Worm (Caenorhabditis elegans) whole organism, late embryonic: Measurements from ENCODE around the gene F44E2.10.

ENCODE experiments used
- C38D4.7 ChIP-seq: fragments of 200-800 bp; sonication (Bioruptor generic); optimal IDR thresholded peaks from 2 replicates; lab custom pipeline; 2018; ENCODE audit warnings: mild to moderate bottlenecking, missing genetic modification characterization, moderate library complexity, missing compliant biosample characterization
- F13H6.1 ChIP-seq: sonication (generic microtip); optimal IDR thresholded peaks from 2 replicates; lab custom pipeline; 2016; ENCODE audit warnings: missing genetic modification characterization, missing compliant biosample characterization
- K02D7.2 ChIP-seq: sonication (generic microtip); optimal IDR thresholded peaks from 2 replicates; lab custom pipeline; 2017; ENCODE audit warnings: mild to moderate bottlenecking, missing genetic modification characterization, missing compliant biosample characterization
- K09A11.1 ChIP-seq: sonication (generic microtip); optimal IDR thresholded peaks from 2 replicates; lab custom pipeline; 2017; ENCODE audit warnings: antibody characterized with exemption, mild to moderate bottlenecking, missing genetic modification characterization, missing compliant biosample characterization; ENCODE audit not compliant: insufficient read depth
- T23F11.4 ChIP-seq: fragments of 200-800 bp; sonication (Bioruptor generic); optimal IDR thresholded peaks from 2 replicates; lab custom pipeline; 2018; ENCODE audit warnings: mild to moderate bottlenecking, missing genetic modification characterization, missing compliant biosample characterization
- ama-1 ChIP-seq: fragments of 150-350 bp; optimal IDR thresholded peaks from 2 replicates; lab custom pipeline; 2014
- ceh-14 ChIP-seq: sonication (generic microtip); optimal IDR thresholded peaks from 2 replicates; lab custom pipeline; 2016; ENCODE audit warnings: missing genotype, missing genetic modification characterization, missing compliant biosample characterization
- ceh-18 ChIP-seq: sonication (generic microtip); optimal IDR thresholded peaks from 2 replicates; lab custom pipeline; 2016; ENCODE audit warnings: missing genetic modification characterization, missing compliant biosample characterization
- ceh-24 ChIP-seq: sonication (generic microtip); optimal IDR thresholded peaks from 2 replicates; lab custom pipeline; 2016; ENCODE audit warnings: mild to moderate bottlenecking, missing genetic modification characterization, missing compliant biosample characterization
- ceh-34 ChIP-seq: sonication (generic microtip); optimal IDR thresholded peaks from 2 replicates; lab custom pipeline; 2016; ENCODE audit warnings: mild to moderate bottlenecking, missing genetic modification characterization, missing compliant biosample characterization
- ceh-45 ChIP-seq: fragments of 200-800 bp; sonication (Bioruptor generic); IDR thresholded peaks from 2 replicates; pipeline ENCODE4 v1.3.6; 2022; ENCODE audit warnings: missing genetic modification reagents, missing genetic modification characterization, missing compliant biosample characterization
- ceh-48 ChIP-seq: sonication (generic microtip); optimal IDR thresholded peaks from 2 replicates; lab custom pipeline; 2016; ENCODE audit warnings: missing genetic modification characterization, inconsistent platforms, missing compliant biosample characterization
- ceh-6 ChIP-seq: fragments of 200-800 bp; sonication (Bioruptor generic); optimal IDR thresholded peaks from 2 replicates; lab custom pipeline; 2018; ENCODE audit warnings: mild to moderate bottlenecking, missing genetic modification characterization, missing compliant biosample characterization
- che-1 ChIP-seq: sonication (generic microtip); optimal IDR thresholded peaks from 2 replicates; lab custom pipeline; 2016; ENCODE audit warnings: mild to moderate bottlenecking, missing genetic modification characterization, missing compliant biosample characterization
- dmd-4 ChIP-seq: sonication (generic microtip); optimal IDR thresholded peaks from 2 replicates; lab custom pipeline; 2016; ENCODE audit warnings: borderline replicate concordance, missing genetic modification characterization, missing compliant biosample characterization
- dve-1 ChIP-seq: sonication (generic microtip); optimal IDR thresholded peaks from 2 replicates; lab custom pipeline; 2017; ENCODE audit warnings: antibody characterized with exemption, mild to moderate bottlenecking, missing genetic modification characterization, missing compliant biosample characterization
- ets-4 ChIP-seq: sonication (generic microtip); optimal IDR thresholded peaks from 2 replicates; lab custom pipeline; 2016; ENCODE audit warnings: missing genetic modification characterization, missing compliant biosample characterization
- eyg-1 ChIP-seq: sonication (generic microtip); optimal IDR thresholded peaks from 2 replicates; lab custom pipeline; 2016; ENCODE audit warnings: missing genotype, missing genetic modification characterization, missing compliant biosample characterization
- fax-1 ChIP-seq: sonication (generic microtip); optimal IDR thresholded peaks from 2 replicates; lab custom pipeline; 2016; ENCODE audit warnings: missing genotype, missing genetic modification characterization, missing compliant biosample characterization
- fkh-6 ChIP-seq: sonication (generic microtip); optimal IDR thresholded peaks from 2 replicates; lab custom pipeline; 2016; ENCODE audit warnings: missing genetic modification characterization, missing compliant biosample characterization
- hlh-13 ChIP-seq: fragments of 200-800 bp; sonication (Bioruptor generic); optimal IDR thresholded peaks from 2 replicates; lab custom pipeline; 2018; ENCODE audit warnings: mild to moderate bottlenecking, missing genetic modification characterization, missing compliant biosample characterization
- hlh-30 ChIP-seq: sonication (generic microtip); optimal IDR thresholded peaks from 2 replicates; lab custom pipeline; 2017; ENCODE audit warnings: antibody characterized with exemption, missing genetic modification characterization, missing compliant biosample characterization; ENCODE audit not compliant: insufficient read depth
- hlh-6 ChIP-seq: sonication (generic microtip); optimal IDR thresholded peaks from 2 replicates; lab custom pipeline; 2016; ENCODE audit warnings: missing genotype, missing genetic modification characterization, missing compliant biosample characterization
- lim-6 ChIP-seq: sonication (generic microtip); optimal IDR thresholded peaks from 2 replicates; lab custom pipeline; 2016; ENCODE audit warnings: missing genetic modification characterization, missing compliant biosample characterization
- lin-11 ChIP-seq: fragments of 200-800 bp; sonication (Bioruptor generic); optimal IDR thresholded peaks from 2 replicates; lab custom pipeline; 2018; ENCODE audit warnings: mild to moderate bottlenecking, missing genetic modification characterization, missing compliant biosample characterization
- madf-2 ChIP-seq: sonication (generic microtip); optimal IDR thresholded peaks from 2 replicates; lab custom pipeline; 2017; ENCODE audit warnings: missing genetic modification characterization, missing compliant biosample characterization
- mec-3 ChIP-seq: sonication (generic microtip); optimal IDR thresholded peaks from 2 replicates; lab custom pipeline; 2016; ENCODE audit warnings: borderline replicate concordance, missing genetic modification characterization, missing compliant biosample characterization
- nfya-1 ChIP-seq: sonication (generic microtip); optimal IDR thresholded peaks from 2 replicates; lab custom pipeline; 2017; ENCODE audit warnings: missing genetic modification characterization, mild to moderate bottlenecking, missing compliant biosample characterization, antibody characterized with exemption, moderate library complexity
- nhr-232 ChIP-seq: sonication (generic microtip); optimal IDR thresholded peaks from 2 replicates; lab custom pipeline; 2016; ENCODE audit warnings: missing genetic modification characterization, missing compliant biosample characterization
- npax-4 ChIP-seq: sonication (generic microtip); optimal IDR thresholded peaks from 2 replicates; lab custom pipeline; 2016; ENCODE audit warnings: missing genetic modification characterization, missing compliant biosample characterization
- pat-9 ChIP-seq: fragments of 200-800 bp; sonication (Bioruptor generic); optimal IDR thresholded peaks from 2 replicates; lab custom pipeline; 2018; ENCODE audit warnings: mild to moderate bottlenecking, missing genetic modification characterization, moderate library complexity, missing compliant biosample characterization
- pha-2 ChIP-seq: sonication (generic microtip); optimal IDR thresholded peaks from 2 replicates; lab custom pipeline; 2017; ENCODE audit warnings: mild to moderate bottlenecking, missing genetic modification characterization, missing compliant biosample characterization
- pha-4 ChIP-seq: fragments of 150-350 bp; optimal IDR thresholded peaks from 2 replicates; lab custom pipeline; 2018; ENCODE audit warnings: missing biosample characterization, missing genetic modification reagents, missing genetic modification characterization
- pqm-1 ChIP-seq: sonication (generic microtip); optimal IDR thresholded peaks from 2 replicates; lab custom pipeline; 2016; ENCODE audit warnings: missing genetic modification characterization, missing compliant biosample characterization
- pros-1 ChIP-seq: fragments of 150-350 bp; optimal IDR thresholded peaks from 2 replicates; lab custom pipeline; 2014; ENCODE audit warnings: missing biosample characterization, missing genetic modification reagents, missing genetic modification characterization
- ref-2 ChIP-seq: sonication (generic microtip); optimal IDR thresholded peaks from 2 replicates; lab custom pipeline; 2016; ENCODE audit warnings: missing genetic modification characterization, missing compliant biosample characterization
- rnt-1 ChIP-seq: sonication (generic microtip); optimal IDR thresholded peaks from 2 replicates; lab custom pipeline; 2016; ENCODE audit warnings: missing genetic modification characterization, missing compliant biosample characterization
- sox-2 ChIP-seq: fragments of 200-800 bp; sonication (Bioruptor generic); IDR thresholded peaks from 2 replicates; pipeline ENCODE4 v1.3.6; 2022; ENCODE audit warnings: missing genetic modification reagents, missing genetic modification characterization, missing compliant biosample characterization
- syd-9 ChIP-seq: sonication (generic microtip); optimal IDR thresholded peaks from 2 replicates; lab custom pipeline; 2016; ENCODE audit warnings: mild to moderate bottlenecking, missing genetic modification characterization, moderate library complexity, missing compliant biosample characterization
- tbx-2 ChIP-seq: sonication (generic microtip); optimal IDR thresholded peaks from 2 replicates; lab custom pipeline; 2016; ENCODE audit warnings: missing genetic modification characterization, missing compliant biosample characterization
- tbx-7 ChIP-seq: sonication (generic microtip); optimal IDR thresholded peaks from 2 replicates; lab custom pipeline; 2016; ENCODE audit warnings: missing genotype, missing genetic modification characterization, missing compliant biosample characterization
- unc-42 ChIP-seq: sonication (generic microtip); optimal IDR thresholded peaks from 2 replicates; lab custom pipeline; 2016; ENCODE audit warnings: missing genotype, missing genetic modification characterization, missing compliant biosample characterization
- unc-86 ChIP-seq: sonication (generic microtip); optimal IDR thresholded peaks from 2 replicates; lab custom pipeline; 2016; ENCODE audit warnings: missing genetic modification characterization, missing compliant biosample characterization
- zip-5 ChIP-seq: sonication (generic microtip); optimal IDR thresholded peaks from 2 replicates; lab custom pipeline; 2016; ENCODE audit warnings: missing genetic modification characterization, missing compliant biosample characterization

The F44E2.10 gene

DNA sequence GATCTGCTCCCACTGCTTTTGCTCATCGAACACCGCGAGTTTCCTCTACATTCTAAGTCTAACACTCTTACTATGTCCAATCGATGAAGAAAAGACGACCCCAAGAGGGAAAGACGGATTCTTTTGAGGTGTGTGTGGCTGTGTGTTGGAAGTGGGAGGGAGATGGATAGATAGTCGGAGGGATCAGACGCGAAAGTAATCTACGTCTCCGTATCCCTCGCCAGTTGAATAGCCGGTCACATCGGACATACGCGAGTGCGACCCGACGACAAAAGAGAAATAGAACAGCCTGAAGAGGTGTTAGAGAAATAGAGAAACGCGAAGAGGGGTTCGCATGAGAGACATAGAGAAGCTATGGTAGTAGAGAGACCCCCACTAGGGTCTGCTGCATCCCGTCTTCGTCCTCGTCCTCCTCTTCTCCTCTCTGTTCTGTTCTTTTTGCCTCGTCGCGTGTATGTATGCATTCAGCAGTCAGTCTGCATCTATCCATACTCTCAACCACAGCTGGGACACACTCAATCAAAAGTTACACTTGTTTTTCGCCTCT lies 35.2 kb downstream of the F44E2.10 start (continued):
- TF ChIP-seq fkh-6, result no peak
- TF ChIP-seq madf-2 (tag; lab: Kevin White, UChicago), result peak; percentile 9
- TF ChIP-seq K02D7.2 (tag; lab: Kevin White, UChicago), result no peak
- no peak for TF ChIP-seq pqm-1 (tag; lab: Kevin White, UChicago)
- no peak for TF ChIP-seq eyg-1 (tag; lab: Kevin White, UChicago)
- TF ChIP-seq unc-86, result no peak
- TF ChIP-seq tbx-7 (tag; lab: Kevin White, UChicago), result peak; percentile 17
- peak; percentile 75 for TF ChIP-seq ceh-14
- no peak for TF ChIP-seq nhr-232
- no peak for TF ChIP-seq mec-3
- peak; percentile 89 for TF ChIP-seq rnt-1 (tag; lab: Kevin White, UChicago)
- no peak for TF ChIP-seq ama-1 (lab: Kevin White, UChicago)
- TF ChIP-seq pha-4 (tag; lab: Kevin White, UChicago), result no peak
- peak; percentile 69 for TF ChIP-seq unc-42 (tag; lab: Kevin White, UChicago)
- peak; percentile 10 for TF ChIP-seq che-1 (tag; lab: Kevin White, UChicago)
- TF ChIP-seq F13H6.1 (tag; lab: Kevin White, UChicago), result peak; percentile 83
- peak; percentile 73 for TF ChIP-seq syd-9 (tag; lab: Kevin White, UChicago)
- TF ChIP-seq zip-5, result no peak
- peak; percentile 96 for TF ChIP-seq nfya-1 (tag; lab: Kevin White, UChicago)
- TF ChIP-seq dmd-4 (tag; lab: Kevin White, UChicago), result peak; percentile 6
- no peak for TF ChIP-seq pat-9 (tag; lab: Kevin White, UChicago)
- TF ChIP-seq ceh-45, result no peak
- TF ChIP-seq tbx-2, result peak; percentile 95
- TF ChIP-seq hlh-6 (tag; lab: Kevin White, UChicago), result peak; percentile 28
- peak; percentile 93 for TF ChIP-seq pros-1 (tag; lab: Kevin White, UChicago)
- TF ChIP-seq ceh-18 (tag; lab: Kevin White, UChicago), result peak; percentile 90
- peak; percentile 80 for TF ChIP-seq hlh-30 (tag; lab: Kevin White, UChicago)
- peak; percentile 67 for TF ChIP-seq ceh-48
- peak; percentile 33 for TF ChIP-seq K09A11.1 (tag; lab: Kevin White, UChicago)
- peak; percentile 90 for TF ChIP-seq dve-1 (tag; lab: Kevin White, UChicago)
- TF ChIP-seq T23F11.4 (GFP tag; lab: Kevin White, UChicago), result no peak
- peak; percentile 25 for TF ChIP-seq ets-4 (tag; lab: Kevin White, UChicago)
- TF ChIP-seq lin-11 (tag; lab: Kevin White, UChicago), result no peak
- TF ChIP-seq npax-4 (tag; lab: Kevin White, UChicago), result no peak
- no peak for TF ChIP-seq ceh-24 (tag; lab: Kevin White, UChicago)
- TF ChIP-seq ceh-6 (GFP tag; lab: Kevin White, UChicago), result no peak
- no peak for TF ChIP-seq pha-2 (tag; lab: Kevin White, UChicago)
- no peak for TF ChIP-seq fax-1 (tag; lab: Kevin White, UChicago)
- TF ChIP-seq lim-6 (tag; lab: Kevin White, UChicago), result peak; percentile 3
- TF ChIP-seq hlh-13 (GFP tag; lab: Kevin White, UChicago), result no peak
- peak; percentile 93 for TF ChIP-seq ceh-34 (tag; lab: Kevin White, UChicago)
- TF ChIP-seq sox-2 (GFP tag; lab: Robert Waterston, UW), result peak; percentile 75
- TF ChIP-seq C38D4.7 (GFP tag; lab: Kevin White, UChicago), result no peak
- TF ChIP-seq ref-2, result peak; percentile 87
- TF ChIP-seq, all 69 proteins: peak for 32
